Worm (Caenorhabditis elegans): ENCODE measurements around the gene pkc-1.

pkc-1 gene

DNA sequence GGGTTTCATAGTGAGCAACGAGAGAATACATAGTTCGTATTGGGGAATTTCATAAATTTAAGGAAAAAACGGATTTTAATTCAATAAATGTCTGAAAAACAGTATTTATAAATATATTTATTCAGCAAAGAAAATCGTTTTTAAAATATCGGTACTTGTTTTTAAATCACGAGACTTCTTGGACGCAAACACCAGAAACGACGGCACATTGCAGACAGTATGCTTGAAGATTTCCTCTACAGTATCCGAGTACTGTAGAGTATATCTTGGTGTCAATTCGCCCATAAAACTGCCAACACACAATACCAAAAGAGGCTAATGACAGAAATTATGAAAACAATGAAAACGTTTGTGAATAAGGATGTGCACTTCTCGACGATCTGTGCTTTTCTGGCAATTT is 33.9 kb upstream of the pkc-1 start:
- no peak for TF ChIP-seq ceh-36 (tag; optimal IDR thresholded peaks at IDR 0.05)
- TF ChIP-seq aly-1 (tag; optimal IDR thresholded peaks at IDR 0.05), result no peak
- no peak for TF ChIP-seq scrt-1 (GFP tag; IDR thresholded peaks at IDR 0.05)

DNA sequence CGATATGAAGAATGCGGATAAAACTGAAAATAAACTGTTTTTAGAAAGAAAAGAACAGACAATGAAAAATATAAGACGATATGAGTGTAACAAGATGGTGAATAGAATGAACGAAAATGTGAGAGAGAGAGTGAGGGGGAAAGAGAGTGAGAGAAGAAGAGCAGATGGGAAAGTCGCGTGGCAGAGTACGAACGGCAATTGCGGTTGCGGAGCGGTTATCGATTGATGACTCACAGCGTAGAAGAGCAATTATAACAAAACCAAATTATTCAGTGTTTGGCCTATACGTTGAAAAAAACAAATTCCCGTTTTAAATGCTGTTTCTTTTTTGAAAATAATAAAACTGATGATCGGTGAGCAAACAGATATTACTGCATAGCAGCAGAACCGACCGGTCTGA is 33.4 kb upstream of the pkc-1 start, which contains the start of gene pqn-53:
Gene pqn-53 (minus strand): TSS at position 23 of the 400 bp plus-strand sequence.
- TF ChIP-seq ceh-13 (GFP tag; optimal IDR thresholded peaks at IDR 0.05) (no peak), sea-1 (GFP tag; conservative IDR thresholded peaks at IDR 0.05) (no peak), tbx-37 (GFP tag; conservative IDR thresholded peaks at IDR 0.05) (no peak), ceh-36 (tag; optimal IDR thresholded peaks at IDR 0.05) (no peak), aly-1 (tag; optimal IDR thresholded peaks at IDR 0.05) (no peak), tra-4 (tag; optimal IDR thresholded peaks at IDR 0.05) (no peak), pes-1 (GFP tag; IDR thresholded peaks at IDR 0.05) (no peak), hmg-4 (GFP tag; optimal IDR thresholded peaks at IDR 0.05) (no peak), tbx-11 (GFP tag; IDR thresholded peaks at IDR 0.05) (no peak), hmbx-1 (tag; optimal IDR thresholded peaks at IDR 0.05) (no peak), F13C5.2 (tag; optimal IDR thresholded peaks at IDR 0.05) (no peak), scrt-1 (GFP tag; IDR thresholded peaks at IDR 0.05) (no peak), flt-1 (GFP tag; IDR thresholded peaks at IDR 0.05) (no peak), hnd-1 (tag; optimal IDR thresholded peaks at IDR 0.05) (no peak), ets-7 (tag; optimal IDR thresholded peaks at IDR 0.05) (no peak), B0310.2 (tag; optimal IDR thresholded peaks at IDR 0.05) (no peak), ama-1 (optimal IDR thresholded peaks at IDR 0.05) (no peak)

DNA sequence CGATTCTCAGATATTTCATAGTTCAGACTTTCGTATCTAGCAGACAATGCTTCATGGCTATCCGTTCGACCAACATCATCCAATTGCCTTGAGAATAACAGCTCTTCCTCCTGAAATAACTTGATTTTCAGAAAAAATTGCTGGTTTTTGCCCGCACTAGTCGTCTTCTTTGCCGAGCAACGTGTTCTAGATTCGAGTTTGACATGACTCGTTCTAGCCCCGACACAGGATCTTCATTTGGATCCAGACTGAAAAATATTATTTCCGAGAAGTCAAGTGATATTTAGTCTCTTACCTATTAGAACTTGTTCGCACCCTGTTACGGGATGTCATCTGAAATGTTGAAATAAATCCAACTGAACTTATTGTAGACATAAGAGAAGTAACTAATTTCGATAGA is 31.1 kb upstream of the pkc-1 start, which contains the start of gene clh-6:
Gene clh-6 (minus strand): TSS at position 333 of the 400 bp plus-strand sequence.
- TF ChIP-seq tra-4 (tag; optimal IDR thresholded peaks at IDR 0.05), result no peak
- TF ChIP-seq ama-1 (optimal IDR thresholded peaks at IDR 0.05), result peak; percentile 79
- TF ChIP-seq B0310.2 (tag; optimal IDR thresholded peaks at IDR 0.05), result no peak

DNA sequence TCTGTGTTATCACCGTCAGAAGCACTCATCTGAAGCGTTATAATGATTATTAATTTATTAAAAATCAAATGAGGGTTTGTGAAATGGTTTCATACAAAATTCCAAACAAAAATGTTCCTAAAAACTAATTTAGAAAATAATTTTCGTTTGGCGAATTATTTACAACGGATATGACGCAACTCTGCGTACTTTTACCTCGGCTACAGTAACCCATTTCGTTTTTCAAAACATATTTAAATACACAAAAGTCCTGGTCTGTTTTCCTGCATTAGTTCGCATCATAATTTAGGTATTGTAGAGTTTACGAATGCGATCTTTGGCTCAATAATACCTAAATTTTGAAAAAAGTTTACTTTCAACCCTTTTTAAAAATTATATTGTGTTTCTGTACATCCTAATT is 27.8 kb upstream of the pkc-1 start, which contains the start of gene R07B7.2:
Gene R07B7.2 (minus strand): TSS at position 35 of the 400 bp plus-strand sequence.
- TF ChIP-seq hmg-4 (GFP tag; optimal IDR thresholded peaks at IDR 0.05) (no peak), F13C5.2 (tag; optimal IDR thresholded peaks at IDR 0.05) (no peak), ceh-13 (GFP tag; optimal IDR thresholded peaks at IDR 0.05) (no peak), pes-1 (GFP tag; IDR thresholded peaks at IDR 0.05) (no peak), tbx-37 (GFP tag; conservative IDR thresholded peaks at IDR 0.05) (no peak), aly-1 (tag; optimal IDR thresholded peaks at IDR 0.05) (no peak), flt-1 (GFP tag; IDR thresholded peaks at IDR 0.05) (no peak), sea-1 (GFP tag; conservative IDR thresholded peaks at IDR 0.05) (no peak), tra-4 (tag; optimal IDR thresholded peaks at IDR 0.05) (no peak), ama-1 (optimal IDR thresholded peaks at IDR 0.05) (no peak), ceh-36 (tag; optimal IDR thresholded peaks at IDR 0.05) (no peak), tbx-11 (GFP tag; IDR thresholded peaks at IDR 0.05) (no peak), scrt-1 (GFP tag; IDR thresholded peaks at IDR 0.05) (no peak), hmbx-1 (tag; optimal IDR thresholded peaks at IDR 0.05) (no peak), hnd-1 (tag; optimal IDR thresholded peaks at IDR 0.05) (no peak), ets-7 (tag; optimal IDR thresholded peaks at IDR 0.05) (no peak), B0310.2 (tag; optimal IDR thresholded peaks at IDR 0.05) (no peak)

DNA sequence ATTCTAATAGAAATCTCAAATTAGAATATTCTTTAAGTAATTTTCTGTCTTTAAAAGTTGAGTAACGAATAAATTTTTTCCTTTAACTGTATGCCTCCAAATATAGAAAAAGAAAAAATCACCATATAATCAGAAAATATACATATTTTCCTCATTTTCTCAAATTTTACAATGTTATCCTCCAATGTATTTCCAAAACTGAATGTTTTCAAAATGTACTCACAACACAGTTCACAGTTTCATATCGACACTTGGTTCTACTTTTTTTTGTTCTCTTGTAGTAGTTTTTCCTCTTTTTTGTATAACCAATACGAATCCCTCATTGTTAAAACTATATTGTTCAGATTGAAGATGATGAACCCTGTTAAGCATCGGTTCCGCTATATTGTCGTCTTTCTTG is 21.6 kb upstream of the pkc-1 start, which contains the start of gene F10C2.7:
Gene F10C2.7 (plus strand): TSS at position 301 of the 400 bp plus-strand sequence.
- TF ChIP-seq ceh-36 (tag; optimal IDR thresholded peaks at IDR 0.05), result no peak
- TF ChIP-seq hmg-4 (GFP tag; optimal IDR thresholded peaks at IDR 0.05), result no peak
- no peak for TF ChIP-seq ama-1 (optimal IDR thresholded peaks at IDR 0.05)
- TF ChIP-seq flt-1 (GFP tag; IDR thresholded peaks at IDR 0.05), result no peak
- TF ChIP-seq tra-4 (tag; optimal IDR thresholded peaks at IDR 0.05), result no peak
- no peak for TF ChIP-seq hmbx-1 (tag; optimal IDR thresholded peaks at IDR 0.05)
- TF ChIP-seq pes-1 (GFP tag; IDR thresholded peaks at IDR 0.05), result no peak

DNA sequence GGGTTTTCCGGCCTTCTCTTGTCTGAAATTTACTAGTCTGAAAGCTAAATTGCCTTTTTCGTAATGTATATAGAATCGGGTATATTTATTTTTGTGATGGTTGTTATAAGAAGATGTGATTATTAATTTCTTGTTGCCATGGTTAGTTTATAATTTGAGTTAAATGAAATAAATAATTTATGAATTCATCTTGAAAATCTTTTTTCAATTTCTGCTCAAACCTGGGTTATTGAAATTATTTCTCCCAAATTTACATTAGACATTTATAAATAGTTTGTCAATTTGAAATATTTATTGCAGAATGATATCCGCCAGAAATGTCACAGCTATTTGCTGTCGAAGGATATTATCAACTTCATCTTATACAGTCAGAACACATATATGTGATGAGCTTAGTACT is 16.5 kb upstream of the pkc-1 start, which contains the start of gene dars-2:
Gene dars-2 (plus strand): TSS at position 301 of the 400 bp plus-strand sequence.
- TF ChIP-seq tra-4 (tag; optimal IDR thresholded peaks at IDR 0.05), result no peak
- no peak for TF ChIP-seq tbx-11 (GFP tag; IDR thresholded peaks at IDR 0.05)
- no peak for TF ChIP-seq ama-1 (optimal IDR thresholded peaks at IDR 0.05)
- no peak for TF ChIP-seq sea-1 (GFP tag; conservative IDR thresholded peaks at IDR 0.05)
- no peak for TF ChIP-seq flt-1 (GFP tag; IDR thresholded peaks at IDR 0.05)
- TF ChIP-seq ets-7 (tag; optimal IDR thresholded peaks at IDR 0.05), result no peak
- TF ChIP-seq ceh-36 (tag; optimal IDR thresholded peaks at IDR 0.05), result no peak
- TF ChIP-seq scrt-1 (GFP tag; IDR thresholded peaks at IDR 0.05), result no peak
- TF ChIP-seq aly-1 (tag; optimal IDR thresholded peaks at IDR 0.05), result no peak
- TF ChIP-seq F13C5.2 (tag; optimal IDR thresholded peaks at IDR 0.05), result no peak
- TF ChIP-seq hnd-1 (tag; optimal IDR thresholded peaks at IDR 0.05), result no peak
- TF ChIP-seq hmbx-1 (tag; optimal IDR thresholded peaks at IDR 0.05), result no peak
- no peak for TF ChIP-seq B0310.2 (tag; optimal IDR thresholded peaks at IDR 0.05)
- no peak for TF ChIP-seq tbx-37 (GFP tag; conservative IDR thresholded peaks at IDR 0.05)
- no peak for TF ChIP-seq ceh-13 (GFP tag; optimal IDR thresholded peaks at IDR 0.05)
- no peak for TF ChIP-seq pes-1 (GFP tag; IDR thresholded peaks at IDR 0.05)
- no peak for TF ChIP-seq hmg-4 (GFP tag; optimal IDR thresholded peaks at IDR 0.05)

DNA sequence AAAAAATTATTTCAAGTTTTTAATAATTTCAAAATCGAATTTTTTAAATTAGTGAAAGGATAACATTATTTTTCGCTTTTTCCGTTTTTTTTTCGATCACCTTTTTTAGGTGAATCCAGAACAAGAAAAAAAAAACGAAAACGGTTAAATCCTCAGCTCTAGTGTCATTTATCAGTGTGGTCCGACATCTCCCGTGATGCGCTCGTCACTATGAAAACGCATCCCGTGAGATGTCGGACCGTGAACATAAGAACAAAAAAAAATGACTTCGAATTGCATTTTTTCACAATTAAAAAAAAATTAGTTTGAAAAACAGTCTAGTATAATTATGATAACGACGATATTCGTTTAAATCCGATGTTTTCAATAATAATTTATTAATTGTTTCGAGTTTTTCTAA is 15.8 kb upstream of the pkc-1 start:
- TF ChIP-seq tbx-37 (GFP tag; conservative IDR thresholded peaks at IDR 0.05) (no peak), ets-7 (tag; optimal IDR thresholded peaks at IDR 0.05) (no peak), aly-1 (tag; optimal IDR thresholded peaks at IDR 0.05) (no peak), pes-1 (GFP tag; IDR thresholded peaks at IDR 0.05) (no peak), ceh-36 (tag; optimal IDR thresholded peaks at IDR 0.05) (no peak), hmg-4 (GFP tag; optimal IDR thresholded peaks at IDR 0.05) (no peak), hnd-1 (tag; optimal IDR thresholded peaks at IDR 0.05) (no peak), ceh-13 (GFP tag; optimal IDR thresholded peaks at IDR 0.05) (no peak), flt-1 (GFP tag; IDR thresholded peaks at IDR 0.05) (no peak), hmbx-1 (tag; optimal IDR thresholded peaks at IDR 0.05) (no peak), F13C5.2 (tag; optimal IDR thresholded peaks at IDR 0.05) (no peak), ama-1 (optimal IDR thresholded peaks at IDR 0.05) (no peak), tbx-11 (GFP tag; IDR thresholded peaks at IDR 0.05) (no peak), sea-1 (GFP tag; conservative IDR thresholded peaks at IDR 0.05) (no peak), B0310.2 (tag; optimal IDR thresholded peaks at IDR 0.05) (no peak), scrt-1 (GFP tag; IDR thresholded peaks at IDR 0.05) (no peak), tra-4 (tag; optimal IDR thresholded peaks at IDR 0.05) (no peak)

Measured in whole organism, early embryonic.